Fruit fly (Drosophila melanogaster) whole organism, embryonic: Measurements from ENCODE around the gene CG34276.

ENCODE experiments used
- Aef1 ChIP-seq: fragments of 200-800 bp; sonication (Bioruptor generic); IDR thresholded peaks from 3 replicates; pipeline ENCODE4 v1.3.6; 2022; ENCODE audit warnings: missing biosample characterization, missing genetic modification characterization
- Bteb2 ChIP-seq: fragments of 200-800 bp; sonication (Bioruptor generic); optimal IDR thresholded peaks from 2 replicates; lab custom pipeline; 2016; ENCODE audit warnings: missing biosample characterization, missing genetic modification characterization
- CG10431 ChIP-seq: fragments of 200-800 bp; sonication (Bioruptor generic); optimal IDR thresholded peaks from 3 replicates; lab custom pipeline; 2018; ENCODE audit warnings: missing biosample characterization, mild to moderate bottlenecking, missing genetic modification characterization
- CG10654 ChIP-seq: fragments of 200-800 bp; sonication (Bioruptor generic); optimal IDR thresholded peaks from 2 replicates; lab custom pipeline; 2016; ENCODE audit warnings: missing biosample characterization, missing genetic modification characterization
- CG11560 ChIP-seq: fragments of 200-800 bp; sonication (Bioruptor generic); IDR thresholded peaks from 3 replicates; pipeline ENCODE4 v1.3.6; 2022; ENCODE audit warnings: missing biosample characterization, missing genetic modification characterization
- CG12236 ChIP-seq: fragments of 200-800 bp; sonication (Bioruptor generic); optimal IDR thresholded peaks from 2 replicates; lab custom pipeline; 2016; ENCODE audit warnings: missing biosample characterization, missing genetic modification characterization
- CG12391 ChIP-seq: fragments of 200-800 bp; sonication (Bioruptor generic); optimal IDR thresholded peaks from 3 replicates; lab custom pipeline; 2018; ENCODE audit warnings: missing biosample characterization, mild to moderate bottlenecking, missing genetic modification characterization, moderate library complexity
- CG15073 ChIP-seq: fragments of 200-800 bp; sonication (Bioruptor generic); optimal IDR thresholded peaks from 2 replicates; lab custom pipeline; 2016; ENCODE audit warnings: missing biosample characterization, missing genetic modification characterization
- CG1529 ChIP-seq: fragments of 200-800 bp; sonication (Bioruptor generic); optimal IDR thresholded peaks from 3 replicates; lab custom pipeline; 2018; ENCODE audit warnings: missing biosample characterization, missing genetic modification characterization
- CG15601 ChIP-seq: fragments of 200-800 bp; sonication (Bioruptor generic); optimal IDR thresholded peaks from 3 replicates; lab custom pipeline; 2019; ENCODE audit warnings: missing biosample characterization, mild to moderate bottlenecking, missing genetic modification characterization, moderate library complexity
- CG1602 ChIP-seq: fragments of 200-800 bp; sonication (Bioruptor generic); optimal IDR thresholded peaks from 3 replicates; lab custom pipeline; 2016; ENCODE audit warnings: missing biosample characterization, missing genetic modification characterization
- CG16813 ChIP-seq: fragments of 200-800 bp; sonication (Bioruptor generic); IDR thresholded peaks from 3 replicates; pipeline ENCODE4 v1.3.6; 2022; ENCODE audit warnings: missing biosample characterization, missing genetic modification characterization; ENCODE audit not compliant: partially characterized antibody
- CG17912 ChIP-seq: fragments of 200-800 bp; sonication (Bioruptor generic); optimal IDR thresholded peaks from 2 replicates; lab custom pipeline; 2018; ENCODE audit warnings: missing biosample characterization, mild to moderate bottlenecking, missing genetic modification characterization
- CG2120 ChIP-seq: fragments of 200-800 bp; sonication (Bioruptor generic); optimal IDR thresholded peaks from 3 replicates; lab custom pipeline; 2016; ENCODE audit warnings: missing biosample characterization, missing genetic modification characterization
- CG32532 ChIP-seq: fragments of 200-800 bp; sonication (Bioruptor generic); IDR thresholded peaks from 2 replicates; pipeline ENCODE4 v1.3.6; 2022; ENCODE audit warnings: missing biosample characterization, missing genetic modification characterization
- CG4617 ChIP-seq: fragments of 200-800 bp; sonication (Bioruptor generic); optimal IDR thresholded peaks from 3 replicates; lab custom pipeline; 2016; ENCODE audit warnings: missing biosample characterization, missing genetic modification characterization, borderline replicate concordance
- CG6765 ChIP-seq: fragments of 200-800 bp; sonication (Bioruptor generic); optimal IDR thresholded peaks from 3 replicates; lab custom pipeline; 2017; ENCODE audit warnings: missing biosample characterization, mild to moderate bottlenecking, missing genetic modification characterization
- CG8478 ChIP-seq: fragments of >200 bp; optimal IDR thresholded peaks from 2 replicates; lab custom pipeline; 2018
- CG9437 ChIP-seq: fragments of 200-800 bp; sonication (Bioruptor generic); optimal IDR thresholded peaks from 2 replicates; lab custom pipeline; 2018; ENCODE audit warnings: missing biosample characterization, mild to moderate bottlenecking, missing genetic modification characterization
- Ets97D ChIP-seq: fragments of 200-800 bp; sonication (Bioruptor generic); optimal IDR thresholded peaks from 3 replicates; lab custom pipeline; 2016; ENCODE audit warnings: missing biosample characterization, missing genetic modification characterization
- MBD-R2 ChIP-seq: fragments of 200-800 bp; sonication (Bioruptor generic); IDR thresholded peaks from 2 replicates; pipeline ENCODE4 v1.3.6; 2022; ENCODE audit warnings: missing biosample characterization, missing genetic modification characterization
- MESR4 ChIP-seq: fragments of 200-800 bp; sonication (Bioruptor generic); optimal IDR thresholded peaks from 2 replicates; lab custom pipeline; 2018; ENCODE audit warnings: missing biosample characterization, mild to moderate bottlenecking, missing genetic modification characterization, moderate library complexity
- Max ChIP-seq: fragments of 200-800 bp; sonication (Bioruptor generic); optimal IDR thresholded peaks from 2 replicates; lab custom pipeline; 2016; ENCODE audit warnings: missing biosample characterization, mild to moderate bottlenecking, missing genetic modification characterization
- NC2β ChIP-seq: fragments of 200-800 bp; sonication (Bioruptor generic); optimal IDR thresholded peaks from 2 replicates; lab custom pipeline; 2016; ENCODE audit warnings: missing biosample characterization, missing genetic modification characterization
- Trl ChIP-seq, 3 experiments: fragments of >200 bp in 2 of 3; fragments of 200-800 bp in 1 of 3; sonication (Bioruptor generic) in 1 of 3; optimal IDR thresholded peaks; 2 replicates in 1 of 3; 3 replicates in 2 of 3; lab custom pipeline; 2016 to 2017; ENCODE audit warnings: missing biosample characterization in 1 of 3, missing genetic modification characterization in 1 of 3
- Xbp1 ChIP-seq: fragments of 200-800 bp; sonication (Bioruptor generic); optimal IDR thresholded peaks from 3 replicates; lab custom pipeline; 2016; ENCODE audit warnings: missing biosample characterization, mild to moderate bottlenecking, missing genetic modification characterization
- ase ChIP-seq: fragments of 200-800 bp; sonication (Bioruptor generic); IDR thresholded peaks from 3 replicates; pipeline ENCODE4 v1.3.6; 2022; ENCODE audit warnings: missing biosample characterization, missing genetic modification characterization
- cad ChIP-seq: fragments of >200 bp; optimal IDR thresholded peaks from 2 replicates; lab custom pipeline; 2017; ENCODE audit warnings: missing biosample characterization, missing genetic modification characterization
- chn ChIP-seq: fragments of 200-800 bp; sonication (Bioruptor generic); optimal IDR thresholded peaks from 2 replicates; lab custom pipeline; 2016; ENCODE audit warnings: missing biosample characterization, missing genetic modification characterization
- ci ChIP-seq: fragments of 200-800 bp; sonication (Bioruptor generic); IDR thresholded peaks from 3 replicates; pipeline ENCODE4 v1.3.6; 2022; ENCODE audit warnings: missing biosample characterization, missing genetic modification characterization
- crp ChIP-seq, 2 experiments: fragments of 200-800 bp; sonication (Bioruptor generic); optimal IDR thresholded peaks; 2 replicates in 1 of 2; 3 replicates in 1 of 2; lab custom pipeline; 2017; ENCODE audit warnings: missing biosample characterization in 2 of 2, missing genetic modification characterization in 2 of 2, mild to moderate bottlenecking in 1 of 2, moderate library complexity in 1 of 2
- dpn ChIP-seq, 2 experiments: fragments of 200-800 bp; sonication (Bioruptor generic); optimal IDR thresholded peaks; 3 replicates each; lab custom pipeline; 2016; ENCODE audit warnings: missing biosample characterization in 2 of 2, missing genetic modification characterization in 2 of 2
- dysf ChIP-seq: fragments of 200-800 bp; sonication (Bioruptor generic); IDR thresholded peaks from 3 replicates; pipeline ENCODE4 v1.3.6; 2022; ENCODE audit warnings: missing biosample characterization, missing genetic modification characterization
- esg ChIP-seq: fragments of 200-800 bp; sonication (Bioruptor generic); conservative IDR thresholded peaks from 2 replicates; pipeline ENCODE4 v1.3.6; 2022; ENCODE audit warnings: missing biosample characterization, missing genetic modification characterization
- grn ChIP-seq: fragments of 200-800 bp; sonication (Bioruptor generic); optimal IDR thresholded peaks from 3 replicates; lab custom pipeline; 2017; ENCODE audit warnings: missing biosample characterization, missing genetic modification characterization
- gt ChIP-seq: fragments of 200-800 bp; sonication (Bioruptor generic); IDR thresholded peaks from 2 replicates; pipeline ENCODE4 v1.3.6; 2022; ENCODE audit warnings: missing biosample characterization, missing genetic modification characterization
- kay ChIP-seq: fragments of 200-800 bp; sonication (Bioruptor generic); optimal IDR thresholded peaks from 2 replicates; lab custom pipeline; 2016; ENCODE audit warnings: missing biosample characterization, missing genetic modification characterization
- knrl ChIP-seq: fragments of 200-800 bp; sonication (Bioruptor generic); IDR thresholded peaks from 3 replicates; pipeline ENCODE4 v1.3.6; 2022; ENCODE audit warnings: missing biosample characterization, missing genetic modification characterization; ENCODE audit not compliant: partially characterized antibody
- lilli ChIP-seq: fragments of 200-800 bp; sonication (Bioruptor generic); optimal IDR thresholded peaks from 3 replicates; lab custom pipeline; 2016; ENCODE audit warnings: missing biosample characterization, missing genetic modification characterization
- mirr ChIP-seq: fragments of 200-800 bp; sonication (Bioruptor generic); optimal IDR thresholded peaks from 3 replicates; lab custom pipeline; 2018; ENCODE audit warnings: missing biosample characterization, mild to moderate bottlenecking, missing genetic modification characterization
- mld ChIP-seq: fragments of 200-800 bp; sonication (Bioruptor generic); IDR thresholded peaks from 3 replicates; pipeline ENCODE4 v1.3.6; 2022; ENCODE audit warnings: missing biosample characterization, missing genetic modification characterization; ENCODE audit not compliant: partially characterized antibody
- org-1 ChIP-seq: fragments of 200-800 bp; sonication (Bioruptor generic); optimal IDR thresholded peaks from 2 replicates; lab custom pipeline; 2017; ENCODE audit warnings: missing biosample characterization, missing genetic modification characterization
- p53 ChIP-seq: fragments of 200-800 bp; sonication (Bioruptor generic); optimal IDR thresholded peaks from 2 replicates; lab custom pipeline; 2016; ENCODE audit warnings: missing biosample characterization, missing genetic modification characterization
- prd ChIP-seq, 3 experiments: fragments of >200 bp in 2 of 3; fragments of 200-800 bp in 1 of 3; sonication (Bioruptor generic) in 1 of 3; optimal IDR thresholded peaks in 2 of 3; IDR thresholded peaks in 1 of 3; 2 replicates in 2 of 3; 3 replicates in 1 of 3; pipeline versions ENCODE4 v1.3.6 to Lab custom; 2017 to 2022; ENCODE audit warnings: missing biosample characterization in 1 of 3, missing genetic modification characterization in 1 of 3
- salm ChIP-seq: fragments of 200-800 bp; sonication (Bioruptor generic); optimal IDR thresholded peaks from 2 replicates; lab custom pipeline; 2018; ENCODE audit warnings: missing biosample characterization, mild to moderate bottlenecking, missing genetic modification characterization
- sens-2 ChIP-seq: fragments of 200-800 bp; sonication (Bioruptor generic); IDR thresholded peaks from 2 replicates; pipeline ENCODE4 v1.3.6; 2022; ENCODE audit warnings: missing biosample characterization, missing genetic modification characterization
- sima ChIP-seq: fragments of 200-800 bp; sonication (Bioruptor generic); optimal IDR thresholded peaks from 2 replicates; lab custom pipeline; 2016; ENCODE audit warnings: missing biosample characterization, missing genetic modification characterization
- tll ChIP-seq, 2 experiments: fragments of 200-800 bp in 1 of 2; fragments of >200 bp in 1 of 2; sonication (Bioruptor generic) in 1 of 2; optimal IDR thresholded peaks; 2 replicates each; lab custom pipeline; 2017 to 2019; ENCODE audit warnings: missing biosample characterization in 2 of 2, missing genetic modification characterization in 2 of 2, mild to moderate bottlenecking in 1 of 2, moderate library complexity in 1 of 2
- vfl ChIP-seq: fragments of 200-800 bp; sonication (Bioruptor generic); optimal IDR thresholded peaks from 2 replicates; lab custom pipeline; 2016; ENCODE audit warnings: missing biosample characterization, missing genetic modification characterization
- wor ChIP-seq: fragments of 200-800 bp; sonication (Bioruptor generic); IDR thresholded peaks from 2 replicates; pipeline ENCODE4 v1.3.6; 2022; ENCODE audit warnings: missing biosample characterization, missing genetic modification characterization

Gene CG34276

dm6 chr3R:15963690-15964281, 38.4 kb downstream of the CG34276 start, which contains the start of the genes CG4287 and CG5516 (continued):
- TF ChIP-seq CG12236 (GFP tag; lab: Kevin White, UChicago) (no peak), dpn (GFP tag; optimal IDR thresholded peaks at IDR 0.05; lab: Kevin White, UChicago) (peak in 1 of 2 experiments; percentile 1), Ets97D (GFP tag; lab: Kevin White, UChicago) (peak; percentile 1), Max (GFP tag; lab: Kevin White, UChicago) (no peak), ase (no peak), chn (GFP tag; lab: Kevin White, UChicago) (peak; percentile 25), salm (tag; lab: Kevin White, UChicago) (no peak), grn (GFP tag; lab: Kevin White, UChicago) (no peak), tll (GFP tag; optimal IDR thresholded peaks at IDR 0.05; lab: Kevin White, UChicago) (peak in 1 of 2 experiments; percentile 19), lilli (peak; percentile 53), dysf (GFP tag; lab: Robert Waterston, UW) (no peak), sima (GFP tag; lab: Kevin White, UChicago) (no peak), CG10654 (GFP tag; lab: Kevin White, UChicago) (no peak), CG11560 (tag; lab: Robert Waterston, UW) (no peak), knrl (GFP tag; lab: Robert Waterston, UW) (no peak), CG15601 (no peak), vfl (GFP tag; lab: Kevin White, UChicago) (peak; percentile 20), CG9437 (GFP tag; lab: Kevin White, UChicago) (no peak), CG1529 (GFP tag; lab: Kevin White, UChicago) (no peak), crp (GFP tag; optimal IDR thresholded peaks at IDR 0.05; lab: Kevin White, UChicago) (peak; percentile 42 to 86), cad (GFP tag; lab: Kevin White, UChicago) (no peak), prd (optimal IDR thresholded peaks at IDR 0.05; lab: Kevin White, UChicago) (no peak), prd (GFP tag; IDR thresholded peaks at IDR 0.05; lab: Robert Waterston, UW) (no peak), CG32532 (no peak), Trl (optimal IDR thresholded peaks at IDR 0.05; lab: Kevin White, UChicago) (no peak), Trl (GFP tag; optimal IDR thresholded peaks at IDR 0.05; lab: Kevin White, UChicago) (no peak), mld (no peak), kay (GFP tag; lab: Kevin White, UChicago) (peak; percentile 39), MBD-R2 (peak; percentile 87), mirr (GFP tag; lab: Kevin White, UChicago) (no peak), CG4617 (GFP tag; lab: Kevin White, UChicago) (peak; percentile 74), CG15073 (no peak), CG1602 (no peak), CG12391 (tag; lab: Kevin White, UChicago) (no peak), CG6765 (GFP tag; lab: Kevin White, UChicago) (no peak), NC2β (GFP tag; lab: Kevin White, UChicago) (no peak), CG8478 (no peak), wor (no peak), org-1 (GFP tag; lab: Kevin White, UChicago) (no peak), Aef1 (GFP tag; lab: Robert Waterston, UW) (no peak), sens-2 (no peak), CG10431 (no peak), ci (GFP tag; lab: Robert Waterston, UW) (no peak), Bteb2 (GFP tag; lab: Kevin White, UChicago) (no peak), gt (GFP tag; lab: Robert Waterston, UW) (no peak), esg (GFP tag; lab: Robert Waterston, UW) (no peak), p53 (no peak), MESR4 (GFP tag; lab: Kevin White, UChicago) (peak; percentile 69), CG16813 (GFP tag; lab: Robert Waterston, UW) (peak; percentile 37; the same call in 1 of the 3 replicates), CG17912 (no peak), CG2120 (GFP tag; lab: Kevin White, UChicago) (peak; percentile 63), Xbp1 (GFP tag; lab: Kevin White, UChicago) (peak; percentile 46)
